Worm (Caenorhabditis elegans) whole organism, midembryonic: ENCODE results near the gene sea-2.

Experiments used
- T22C8.4 ChIP-seq: fragments of 200-800 bp; sonication (Bioruptor generic); IDR thresholded peaks from 2 replicates; pipeline ENCODE4 v1.3.6; 2022; ENCODE audit warnings: missing genetic modification characterization, missing compliant biosample characterization
- cog-1 ChIP-seq: sonication (generic microtip); optimal IDR thresholded peaks from 2 replicates; lab custom pipeline; 2016; ENCODE audit warnings: missing genetic modification characterization, missing compliant biosample characterization
- flt-1 ChIP-seq: fragments of 200-800 bp; sonication (Bioruptor generic); IDR thresholded peaks from 2 replicates; pipeline ENCODE4 v1.3.6; 2022; ENCODE audit warnings: missing genetic modification characterization, missing compliant biosample characterization
- klf-2 ChIP-seq: fragments of 200-800 bp; sonication (Bioruptor generic); conservative IDR thresholded peaks from 2 replicates; pipeline ENCODE4 v1.3.6; 2022; ENCODE audit warnings: missing genetic modification reagents, missing genetic modification characterization, missing compliant biosample characterization
- med-1 ChIP-seq: sonication (generic microtip); optimal IDR thresholded peaks from 2 replicates; lab custom pipeline; 2017; ENCODE audit warnings: missing genetic modification characterization, mild to moderate bottlenecking, missing compliant biosample characterization, antibody characterized with exemption, missing genetic modification reagents; ENCODE audit not compliant: insufficient read depth
- ref-1 ChIP-seq: fragments of 200-800 bp; sonication (Bioruptor generic); conservative IDR thresholded peaks from 2 replicates; pipeline ENCODE4 v1.3.6; 2022; ENCODE audit warnings: missing genetic modification reagents, missing genetic modification characterization, missing compliant biosample characterization
- tab-1 ChIP-seq: fragments of 200-800 bp; sonication (Bioruptor generic); IDR thresholded peaks from 2 replicates; pipeline ENCODE4 v1.3.6; 2022; ENCODE audit warnings: missing genetic modification characterization, missing compliant biosample characterization
- ztf-23 ChIP-seq: fragments of 200-800 bp; sonication (Bioruptor generic); IDR thresholded peaks from 2 replicates; pipeline ENCODE4 v1.3.6; 2022; ENCODE audit warnings: missing genetic modification reagents, missing genetic modification characterization, missing compliant biosample characterization
- ztf-29 ChIP-seq: fragments of 200-800 bp; sonication (Bioruptor generic); IDR thresholded peaks from 2 replicates; pipeline ENCODE4 v1.3.6; 2022; ENCODE audit warnings: missing genetic modification reagents, missing genetic modification characterization, missing compliant biosample characterization

sea-2 gene

DNA sequence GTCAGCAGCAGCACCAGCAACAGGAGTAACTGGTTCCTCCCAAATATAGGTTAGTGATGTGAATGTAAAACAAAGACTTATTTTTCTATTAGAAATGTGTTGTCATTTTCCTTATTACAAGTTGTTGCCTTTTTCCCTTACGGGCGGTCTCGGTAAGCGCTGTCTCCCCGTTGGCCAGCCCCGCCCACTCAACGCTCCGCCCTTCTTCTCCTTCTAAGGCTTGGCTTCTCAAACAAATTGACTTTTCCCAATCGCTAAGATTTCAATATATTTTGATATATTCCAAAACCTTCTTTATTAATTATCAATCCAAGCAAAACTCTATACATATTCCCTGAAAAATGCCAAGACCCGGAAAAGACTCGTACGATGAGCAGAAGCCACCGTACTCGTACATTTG lies 32.1 kb downstream of the sea-2 start, which contains the start of gene lin-31:
lin-31 (plus strand) TSS at position 237 of the 400 bp plus-strand sequence.
- TF ChIP-seq ztf-29 (GFP tag; lab: Robert Waterston, UW) = no peak
- no peak for TF ChIP-seq med-1
- no peak for TF ChIP-seq klf-2 (GFP tag; lab: Robert Waterston, UW)
- TF ChIP-seq ref-1 (GFP tag; lab: Robert Waterston, UW) = no peak
- no peak for TF ChIP-seq cog-1
- no peak for TF ChIP-seq T22C8.4 (GFP tag; lab: Robert Waterston, UW)
- TF ChIP-seq tab-1 = no peak
- no peak for TF ChIP-seq ztf-23 (GFP tag; lab: Robert Waterston, UW)
- TF ChIP-seq flt-1 = no peak

DNA sequence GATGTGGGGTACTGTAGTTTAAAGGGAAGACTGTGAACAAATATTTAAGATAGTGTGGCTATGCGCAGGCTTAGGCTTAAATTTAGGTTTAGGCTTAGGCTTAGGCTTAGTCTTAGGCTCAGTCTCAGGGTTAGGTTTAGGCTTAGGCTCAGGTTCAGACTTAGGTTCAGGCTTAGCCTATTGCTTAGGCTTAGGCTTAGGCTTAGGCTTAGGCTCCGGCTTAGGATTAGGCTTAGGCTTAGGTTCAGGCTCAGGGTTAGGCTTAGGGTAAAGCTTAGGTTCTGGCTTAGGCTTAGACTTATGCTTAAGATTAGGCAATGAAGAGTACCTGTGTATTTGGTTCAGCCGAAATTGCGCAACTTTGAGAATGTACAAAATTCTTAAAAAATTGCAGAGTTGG lies 34.1 kb downstream of the sea-2 start:
- TF ChIP-seq ztf-23 (GFP tag; lab: Robert Waterston, UW) = no peak
- no peak for TF ChIP-seq klf-2 (GFP tag; lab: Robert Waterston, UW)
- TF ChIP-seq ref-1 (GFP tag; lab: Robert Waterston, UW) = no peak
- no peak for TF ChIP-seq cog-1
- TF ChIP-seq tab-1 = no peak
- no peak for TF ChIP-seq flt-1
- TF ChIP-seq ztf-29 (GFP tag; lab: Robert Waterston, UW) = no peak
- TF ChIP-seq T22C8.4 (GFP tag; lab: Robert Waterston, UW) = no peak
- TF ChIP-seq med-1 = no peak

DNA sequence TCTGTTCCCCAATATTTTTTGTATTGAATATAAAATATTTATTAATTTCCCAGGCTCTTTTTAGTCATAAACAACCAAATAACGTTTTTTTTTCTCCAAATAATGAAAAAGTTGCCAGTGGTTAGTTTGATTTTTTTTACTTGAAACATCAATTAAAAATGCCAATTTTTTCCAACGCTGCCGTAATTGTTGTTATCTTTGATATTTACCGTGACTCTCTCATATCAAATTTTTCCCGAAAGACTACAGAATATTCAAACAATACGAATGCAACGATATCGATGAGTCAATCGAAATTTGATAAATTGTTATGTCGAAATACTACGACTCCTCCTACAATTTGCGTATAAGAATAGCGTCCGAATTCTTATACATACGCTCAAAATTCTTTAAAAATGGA lies 36.7 kb downstream of the sea-2 start, which contains the start of gene K10G6.5:
K10G6.5 (plus strand) TSS at position 345 of the 400 bp plus-strand sequence.
- no peak for TF ChIP-seq T22C8.4 (GFP tag; lab: Robert Waterston, UW)

DNA sequence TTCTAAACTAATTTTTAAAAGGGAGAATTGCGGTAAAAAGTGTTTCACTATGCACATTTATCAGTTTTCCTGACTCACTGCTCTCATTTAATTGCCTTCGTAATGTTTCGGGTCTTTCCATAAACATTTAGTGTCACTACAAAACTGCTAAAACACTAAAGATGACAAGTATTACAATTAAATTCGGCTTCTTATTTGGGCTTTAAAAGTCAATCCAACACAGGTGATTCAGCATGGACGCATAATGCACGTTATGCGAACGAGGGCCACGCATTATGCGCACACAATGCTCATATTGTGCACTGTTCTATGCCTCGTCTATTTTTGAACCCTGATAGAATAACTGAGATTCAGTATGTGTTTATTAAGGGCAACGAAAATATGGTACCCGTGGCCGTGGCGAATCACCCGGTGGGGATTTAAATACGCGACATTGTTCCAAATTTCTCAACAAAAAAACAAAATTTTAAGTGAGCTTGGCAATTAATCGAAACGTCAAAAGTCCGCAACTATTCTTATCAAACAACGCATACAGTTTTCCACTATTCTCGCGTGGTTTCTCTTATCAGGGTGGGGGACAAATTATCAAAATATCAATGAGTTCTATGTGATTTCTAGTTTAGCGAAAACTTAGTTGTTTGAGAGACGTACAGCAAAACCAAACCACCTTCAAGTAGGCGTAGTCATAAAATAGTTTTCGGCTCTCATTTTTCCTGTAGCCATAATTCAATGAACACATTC lies 39.6 kb downstream of the sea-2 start, which contains the start of gene Y14H12A.2:
Y14H12A.2 (minus strand) TSS at position 51 of the 741 bp plus-strand sequence.
- no peak for TF ChIP-seq ztf-29 (GFP tag; lab: Robert Waterston, UW)
- TF ChIP-seq cog-1 = no peak
- no peak for TF ChIP-seq ref-1 (GFP tag; lab: Robert Waterston, UW)
- TF ChIP-seq flt-1 = no peak
- TF ChIP-seq ztf-23 (GFP tag; lab: Robert Waterston, UW) = no peak
- TF ChIP-seq med-1 = no peak
- TF ChIP-seq tab-1 = no peak
- no peak for TF ChIP-seq T22C8.4 (GFP tag; lab: Robert Waterston, UW)
- no peak for TF ChIP-seq klf-2 (GFP tag; lab: Robert Waterston, UW)

DNA sequence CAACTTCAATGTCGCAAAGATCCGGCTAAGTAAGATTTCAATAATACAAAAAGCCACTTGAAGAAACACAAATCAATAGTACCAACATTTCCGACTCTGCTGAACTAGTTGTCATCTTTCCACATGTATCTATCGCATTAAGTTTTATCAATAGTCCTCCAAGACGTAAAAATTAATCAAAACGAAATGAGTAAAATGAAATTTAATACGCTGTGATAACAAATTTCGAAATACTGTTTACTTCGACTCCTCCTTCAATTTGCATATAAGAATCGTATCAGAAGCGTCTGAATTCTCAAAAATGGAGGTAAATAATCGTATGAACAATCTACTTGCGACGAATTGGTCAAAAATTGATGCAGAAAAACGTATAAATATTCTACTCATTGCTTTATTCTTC lies 40.5 kb downstream of the sea-2 start:
- no peak for TF ChIP-seq ztf-29 (GFP tag; lab: Robert Waterston, UW)
- TF ChIP-seq tab-1 = no peak
- no peak for TF ChIP-seq ztf-23 (GFP tag; lab: Robert Waterston, UW)
- TF ChIP-seq ref-1 (GFP tag; lab: Robert Waterston, UW) = no peak
- TF ChIP-seq med-1 = no peak
- no peak for TF ChIP-seq T22C8.4 (GFP tag; lab: Robert Waterston, UW)
- TF ChIP-seq flt-1 = no peak
- no peak for TF ChIP-seq klf-2 (GFP tag; lab: Robert Waterston, UW)
- no peak for TF ChIP-seq cog-1

DNA sequence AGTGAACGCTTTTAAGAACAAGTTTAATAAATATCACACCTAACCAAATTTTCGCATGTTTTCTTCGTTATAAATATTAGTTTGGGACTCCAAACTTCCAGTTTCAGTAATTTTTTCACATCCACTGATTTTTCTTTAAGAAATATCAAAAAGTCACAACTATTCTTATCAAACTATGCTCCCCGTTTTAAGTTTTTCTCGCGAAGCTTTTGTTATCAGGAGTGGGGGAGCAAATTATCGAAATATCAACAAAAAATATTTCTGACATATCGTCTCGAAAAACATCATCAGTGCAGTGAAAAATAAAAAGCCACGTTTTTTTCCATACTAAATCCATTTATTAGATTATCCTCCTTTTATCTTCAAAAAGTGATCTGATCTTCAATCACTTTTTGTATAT lies 41.9 kb downstream of the sea-2 start:
- TF ChIP-seq ref-1 (GFP tag; lab: Robert Waterston, UW) = no peak
- TF ChIP-seq flt-1 = no peak
- no peak for TF ChIP-seq med-1
- TF ChIP-seq ztf-29 (GFP tag; lab: Robert Waterston, UW) = no peak
- no peak for TF ChIP-seq tab-1
- no peak for TF ChIP-seq klf-2 (GFP tag; lab: Robert Waterston, UW)
- TF ChIP-seq ztf-23 (GFP tag; lab: Robert Waterston, UW) = no peak
- no peak for TF ChIP-seq cog-1
- no peak for TF ChIP-seq T22C8.4 (GFP tag; lab: Robert Waterston, UW)

DNA sequence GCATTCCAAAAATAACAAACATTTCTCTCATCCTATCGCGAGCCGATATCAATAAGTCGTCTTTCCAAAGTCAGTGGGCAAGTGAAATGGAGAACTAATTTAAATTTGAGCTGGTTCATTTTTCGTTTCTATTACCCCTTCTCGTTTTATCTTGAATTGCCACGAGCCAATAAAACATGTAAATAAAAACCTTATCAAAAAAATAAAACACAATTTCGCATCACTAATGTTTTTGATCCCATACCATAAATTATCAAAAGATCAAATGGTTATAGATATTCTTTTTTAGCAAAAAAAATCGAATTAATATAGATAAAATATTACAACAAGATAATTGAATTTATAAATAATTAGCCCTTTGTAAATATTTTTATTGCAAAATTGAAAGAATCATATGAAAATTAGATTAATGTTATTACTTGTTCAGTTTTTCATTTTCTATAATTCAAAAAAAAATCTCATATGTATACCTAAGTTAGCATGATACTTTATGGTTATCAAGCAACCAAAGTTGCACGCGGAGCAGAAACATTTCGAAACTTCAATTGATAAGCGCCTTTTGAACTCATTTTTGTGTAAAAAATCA lies 42.6 kb downstream of the sea-2 start, which contains the start of gene Y14H12A.1:
Y14H12A.1 (plus strand) TSS at position 536 of the 586 bp plus-strand sequence.
- TF ChIP-seq klf-2 (GFP tag; lab: Robert Waterston, UW) = no peak
- TF ChIP-seq ztf-23 (GFP tag; lab: Robert Waterston, UW) = no peak
- TF ChIP-seq med-1 = no peak
- no peak for TF ChIP-seq tab-1
- TF ChIP-seq flt-1 = no peak
- no peak for TF ChIP-seq T22C8.4 (GFP tag; lab: Robert Waterston, UW)
- no peak for TF ChIP-seq ref-1 (GFP tag; lab: Robert Waterston, UW)
- TF ChIP-seq cog-1 = no peak
- TF ChIP-seq ztf-29 (GFP tag; lab: Robert Waterston, UW) = no peak

DNA sequence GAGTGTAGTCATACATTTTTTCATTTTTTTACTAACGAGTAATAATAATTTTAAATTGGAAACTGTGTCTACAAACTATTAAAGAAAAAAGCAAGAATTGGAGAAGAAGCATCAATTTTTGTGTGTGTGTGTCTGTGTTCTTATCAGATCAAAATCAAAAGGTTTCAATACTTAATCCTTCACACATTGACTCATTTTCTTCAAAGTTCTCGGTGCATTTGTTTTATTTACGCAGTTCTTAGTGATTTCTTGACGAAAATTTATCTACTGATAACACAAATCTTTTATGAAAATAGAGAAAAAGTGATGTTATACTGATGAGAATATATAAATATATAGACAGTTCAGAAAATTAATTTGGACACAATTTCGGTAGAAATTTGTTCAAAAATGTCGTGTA lies 45.8 kb downstream of the sea-2 start, which contains the start of gene clc-22:
clc-22 (minus strand) TSS at position 71 of the 400 bp plus-strand sequence.
- no peak for TF ChIP-seq klf-2 (GFP tag; lab: Robert Waterston, UW)
- no peak for TF ChIP-seq cog-1
- no peak for TF ChIP-seq flt-1
- TF ChIP-seq T22C8.4 (GFP tag; lab: Robert Waterston, UW) = no peak
- no peak for TF ChIP-seq med-1
- no peak for TF ChIP-seq tab-1
- no peak for TF ChIP-seq ztf-23 (GFP tag; lab: Robert Waterston, UW)
- no peak for TF ChIP-seq ref-1 (GFP tag; lab: Robert Waterston, UW)
- no peak for TF ChIP-seq ztf-29 (GFP tag; lab: Robert Waterston, UW)

DNA sequence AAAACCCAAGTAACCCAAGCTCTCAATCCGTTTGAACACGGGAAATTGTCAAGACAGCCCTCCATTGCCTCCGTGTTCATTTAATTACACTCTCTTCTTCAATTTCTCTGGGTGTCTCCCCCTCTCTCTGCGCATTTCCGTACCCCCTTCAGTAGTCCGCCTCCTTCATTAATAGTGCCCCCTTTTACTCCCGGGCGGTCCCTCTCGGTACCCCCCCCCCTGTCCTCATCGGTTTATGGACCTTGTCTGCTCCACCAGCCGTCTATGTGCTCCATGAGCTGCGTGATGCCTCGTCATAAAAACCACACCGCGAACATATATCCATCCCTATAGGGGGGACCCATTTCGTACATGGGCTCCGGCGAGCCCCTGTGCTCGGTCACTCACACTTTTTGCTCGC lies 49.4 kb downstream of the sea-2 start:
- peak; percentile 59; the same call in 1 of the 2 replicates for TF ChIP-seq ztf-23 (GFP tag; lab: Robert Waterston, UW)
- TF ChIP-seq med-1 = no peak
- peak; percentile 54; the same call in 1 of the 2 replicates for TF ChIP-seq flt-1
- no peak for TF ChIP-seq klf-2 (GFP tag; lab: Robert Waterston, UW)
- 0 out of 2 replicates have a peak, but pooled peaks have one; percentile 56 for TF ChIP-seq tab-1
- peak; percentile 22 for TF ChIP-seq cog-1
- TF ChIP-seq ztf-29 (GFP tag; lab: Robert Waterston, UW) = no peak
- TF ChIP-seq T22C8.4 (GFP tag; lab: Robert Waterston, UW) = no peak
- TF ChIP-seq ref-1 (GFP tag; lab: Robert Waterston, UW) = no peak
